Fruit fly (Drosophila melanogaster): ENCODE measurements around the gene Nnk.

Nnk gene

DNA sequence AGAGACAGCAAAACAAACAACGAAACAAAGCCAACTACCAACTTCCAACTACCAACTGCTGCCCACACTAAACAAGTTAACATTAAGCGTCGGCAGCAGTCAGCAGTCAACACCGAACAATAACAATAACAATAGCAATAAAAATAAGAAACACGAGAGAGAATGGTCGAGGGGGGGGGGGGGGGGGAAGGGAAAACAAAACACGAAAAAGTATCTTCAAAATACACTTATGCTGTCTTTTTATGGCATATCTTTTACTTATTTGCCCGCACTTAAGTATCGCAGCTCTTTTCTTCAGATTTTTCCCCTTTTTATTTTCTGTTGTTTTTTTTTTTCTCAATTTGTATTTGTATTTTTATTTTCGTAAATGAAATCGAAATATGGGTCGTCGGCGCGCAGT is 11.8 kb downstream of the Nnk start:
- TF ChIP-seq Hnf4 (GFP tag; optimal IDR thresholded peaks at IDR 0.05) (no peak), Dfd (GFP tag; optimal IDR thresholded peaks at IDR 0.05) (no peak), jim (GFP tag; optimal IDR thresholded peaks at IDR 0.05) (no peak), Mio (GFP tag; optimal IDR thresholded peaks at IDR 0.05) (no peak), HLH106 (tag; optimal IDR thresholded peaks at IDR 0.05) (no peak), Sp1 (GFP tag; optimal IDR thresholded peaks at IDR 0.05) (no peak), dsf (GFP tag; optimal IDR thresholded peaks at IDR 0.05; ENCODE audit: borderline replicate concordance) (no peak), dl (GFP tag; optimal IDR thresholded peaks at IDR 0.05; ENCODE audit: insufficient read depth in 1 of 2, partially characterized antibody in 2 of 2) (no peak), Hr78 (GFP tag; optimal IDR thresholded peaks at IDR 0.05) (no peak), OdsH (GFP tag; optimal IDR thresholded peaks at IDR 0.05) (no peak), fru (GFP tag; optimal IDR thresholded peaks at IDR 0.05) (no peak), pan (optimal IDR thresholded peaks at IDR 0.05) (no peak), Dif (GFP tag; optimal IDR thresholded peaks at IDR 0.05; ENCODE audit: partially characterized antibody) (no peak), sv (GFP tag; optimal IDR thresholded peaks at IDR 0.05) (no peak), CG9705 (GFP tag; optimal IDR thresholded peaks at IDR 0.05) (no peak), CrebA (GFP tag; optimal IDR thresholded peaks at IDR 0.05; ENCODE audit: borderline replicate concordance) (no peak), brk (GFP tag; optimal IDR thresholded peaks at IDR 0.05) (no peak)

- TF ChIP-seq Hr83 (GFP tag; optimal IDR thresholded peaks at IDR 0.05; ENCODE audit: poor library complexity, severe bottlenecking) (no peak), CrebA (GFP tag; optimal IDR thresholded peaks at IDR 0.05; ENCODE audit: borderline replicate concordance) (no peak), lola (GFP tag; optimal IDR thresholded peaks at IDR 0.05) (no peak), Myc (optimal IDR thresholded peaks at IDR 0.05) (no peak), usp (GFP tag; optimal IDR thresholded peaks at IDR 0.05) (no peak), h (GFP tag; optimal IDR thresholded peaks at IDR 0.05) (no peak), Dif (GFP tag; optimal IDR thresholded peaks at IDR 0.05; ENCODE audit: partially characterized antibody) (no peak), sv (GFP tag; optimal IDR thresholded peaks at IDR 0.05) (no peak), OdsH (GFP tag; optimal IDR thresholded peaks at IDR 0.05) (no peak), GATAd (GFP tag; optimal IDR thresholded peaks at IDR 0.05) (no peak), ey (GFP tag; optimal IDR thresholded peaks at IDR 0.05) (no peak), Abd-B (GFP tag; optimal IDR thresholded peaks at IDR 0.05) (no peak), foxo (GFP tag; optimal IDR thresholded peaks at IDR 0.05) (no peak), jim (GFP tag; optimal IDR thresholded peaks at IDR 0.05) (no peak), Hnf4 (GFP tag; optimal IDR thresholded peaks at IDR 0.05) (no peak), CG9705 (GFP tag; optimal IDR thresholded peaks at IDR 0.05) (no peak), Dfd (GFP tag; optimal IDR thresholded peaks at IDR 0.05) (no peak)
These were observed 15.1 kb downstream of the Nnk start for dm6 chr3R:17789937-17790336.

dm6 chr3R:17787780-17788179 is 17.3 kb downstream of the Nnk start:
- TF ChIP-seq jim (GFP tag; optimal IDR thresholded peaks at IDR 0.05) = no peak
- no peak for TF ChIP-seq Dif (GFP tag; optimal IDR thresholded peaks at IDR 0.05; ENCODE audit: partially characterized antibody)
- TF ChIP-seq CrebA (GFP tag; optimal IDR thresholded peaks at IDR 0.05; ENCODE audit: borderline replicate concordance) = no peak
- no peak for TF ChIP-seq psq (GFP tag; optimal IDR thresholded peaks at IDR 0.05)
- TF ChIP-seq OdsH (GFP tag; optimal IDR thresholded peaks at IDR 0.05) = no peak
- no peak for TF ChIP-seq HLH106 (tag; optimal IDR thresholded peaks at IDR 0.05)
- TF ChIP-seq tai (GFP tag; optimal IDR thresholded peaks at IDR 0.05) = no peak

dm6 chr3R:17784189-17784588 is 20.9 kb downstream of the Nnk start:
- TF ChIP-seq CG32264 (GFP tag; optimal IDR thresholded peaks at IDR 0.05) (no peak), CrebA (GFP tag; optimal IDR thresholded peaks at IDR 0.05; ENCODE audit: borderline replicate concordance) (no peak), sage (GFP tag; optimal IDR thresholded peaks at IDR 0.05) (no peak), Rel (GFP tag; optimal IDR thresholded peaks at IDR 0.05) (no peak), Rel (tag; optimal IDR thresholded peaks at IDR 0.05) (no peak), pan (optimal IDR thresholded peaks at IDR 0.05) (no peak), ey (GFP tag; optimal IDR thresholded peaks at IDR 0.05) (no peak), Abd-B (GFP tag; optimal IDR thresholded peaks at IDR 0.05) (no peak), rgr (GFP tag; optimal IDR thresholded peaks at IDR 0.05) (no peak), GATAd (GFP tag; optimal IDR thresholded peaks at IDR 0.05) (no peak), Hr78 (GFP tag; optimal IDR thresholded peaks at IDR 0.05) (no peak)

- no peak for TF ChIP-seq CG32264 (GFP tag; optimal IDR thresholded peaks at IDR 0.05)
- TF ChIP-seq Dfd (GFP tag; optimal IDR thresholded peaks at IDR 0.05) = peak; percentile 4
These were observed 21.9 kb downstream of the Nnk start for dm6 chr3R:17783144-17783543.
